Worm (Caenorhabditis elegans) whole organism, late embryonic: Measurements from ENCODE around the gene spp-5.

Experiments used
- nfya-1 ChIP-seq: sonication (generic microtip); optimal IDR thresholded peaks from 2 replicates; lab custom pipeline; 2017; ENCODE audit warnings: missing genetic modification characterization, mild to moderate bottlenecking, missing compliant biosample characterization, antibody characterized with exemption, moderate library complexity
- npax-4 ChIP-seq: sonication (generic microtip); optimal IDR thresholded peaks from 2 replicates; lab custom pipeline; 2016; ENCODE audit warnings: missing genetic modification characterization, missing compliant biosample characterization
- unc-42 ChIP-seq: sonication (generic microtip); optimal IDR thresholded peaks from 2 replicates; lab custom pipeline; 2016; ENCODE audit warnings: missing genotype, missing genetic modification characterization, missing compliant biosample characterization

- no peak for TF ChIP-seq unc-42 (tag; lab: Kevin White, UChicago)
- no peak for TF ChIP-seq npax-4 (tag; lab: Kevin White, UChicago)
- no peak for TF ChIP-seq nfya-1 (tag; lab: Kevin White, UChicago)
Measured at ce11 chrX:7289565-7289964, 30.6 kb downstream of the spp-5 start.
